Worm (Caenorhabditis elegans) whole organism, L3 larva: ENCODE results near the gene T01D3.3.

Experiments used
- ZK546.5 ChIP-seq: sonication (generic microtip); optimal IDR thresholded peaks from 2 replicates; lab custom pipeline; 2017; ENCODE audit warnings: missing biosample characterization, missing genetic modification characterization
- ama-1 ChIP-seq: fragments of 150-350 bp; optimal IDR thresholded peaks from 2 replicates; lab custom pipeline; 2018
- ceh-82 ChIP-seq: fragments of 150-350 bp; optimal IDR thresholded peaks from 2 replicates; lab custom pipeline; 2014; ENCODE audit warnings: missing biosample characterization, missing genetic modification characterization
- egl-5 ChIP-seq: fragments of 150-350 bp; optimal IDR thresholded peaks from 2 replicates; lab custom pipeline; 2017; ENCODE audit warnings: missing biosample characterization, missing genetic modification reagents, missing genetic modification characterization, inconsistent platforms
- elt-1 ChIP-seq: fragments of 150-350 bp; optimal IDR thresholded peaks from 2 replicates; lab custom pipeline; 2014; ENCODE audit warnings: missing biosample characterization, missing genetic modification characterization
- jun-1 ChIP-seq: fragments of 150-350 bp; optimal IDR thresholded peaks from 2 replicates; lab custom pipeline; 2014; ENCODE audit warnings: missing biosample characterization, missing genetic modification reagents, missing genetic modification characterization
- lin-39 ChIP-seq: fragments of 150-350 bp; optimal IDR thresholded peaks from 2 replicates; lab custom pipeline; 2018; ENCODE audit warnings: missing biosample characterization, missing genetic modification reagents, missing genetic modification characterization
- nhr-12 ChIP-seq: fragments of 150-350 bp; optimal IDR thresholded peaks from 2 replicates; lab custom pipeline; 2014; ENCODE audit warnings: missing biosample characterization, missing genetic modification characterization
- nhr-28 ChIP-seq: fragments of 150-350 bp; optimal IDR thresholded peaks from 2 replicates; lab custom pipeline; 2014; ENCODE audit warnings: missing biosample characterization, missing genetic modification characterization
- tbx-2 ChIP-seq: sonication (generic microtip); optimal IDR thresholded peaks from 2 replicates; lab custom pipeline; 2016; ENCODE audit warnings: mild to moderate bottlenecking, missing genetic modification characterization, missing compliant biosample characterization
- unc-62 ChIP-seq: fragments of 150-350 bp; sonication (generic microtip); optimal IDR thresholded peaks from 4 replicates; lab custom pipeline; 2014; ENCODE audit warnings: missing biosample characterization, missing genetic modification reagents, missing genetic modification characterization

ce11 chrV:13658577-13658976 is 45.5 kb upstream of the T01D3.3 start:
- TF ChIP-seq lin-39 (tag; lab: Kevin White, UChicago): peak; percentile 6
- TF ChIP-seq ZK546.5 (tag; lab: Kevin White, UChicago): no peak
- TF ChIP-seq ama-1 (lab: Kevin White, UChicago): peak; percentile 45
- TF ChIP-seq ceh-82 (tag; lab: Kevin White, UChicago): no peak
- TF ChIP-seq unc-62 (GFP tag; lab: Kevin White, UChicago): no peak
- TF ChIP-seq tbx-2 (tag; lab: Kevin White, UChicago): peak; percentile 86
- no peak for TF ChIP-seq nhr-12 (tag; lab: Kevin White, UChicago)
- TF ChIP-seq egl-5 (tag; lab: Kevin White, UChicago): peak; percentile 87
- TF ChIP-seq jun-1 (tag; lab: Kevin White, UChicago): peak; percentile 88
- TF ChIP-seq elt-1 (tag; lab: Kevin White, UChicago): peak; percentile 58
- TF ChIP-seq nhr-28 (tag; lab: Kevin White, UChicago): no peak
